Fruit fly (Drosophila melanogaster) whole organism, embryonic: Measurements from ENCODE around the gene Sap130.

Source experiments
- YL-1 ChIP-seq: fragments of 200-800 bp; sonication (Bioruptor generic); optimal IDR thresholded peaks from 3 replicates; lab custom pipeline; 2017; ENCODE audit warnings: missing biosample characterization, mild to moderate bottlenecking, missing genetic modification characterization
- knrl ChIP-seq: fragments of 200-800 bp; sonication (Bioruptor generic); IDR thresholded peaks from 3 replicates; pipeline ENCODE4 v1.3.6; 2022; ENCODE audit warnings: missing biosample characterization, missing genetic modification characterization; ENCODE audit not compliant: partially characterized antibody

- TF ChIP-seq YL-1 (GFP tag; lab: Kevin White, UChicago) (no peak), knrl (no peak)
Measured at dm6 chr3L:12837196-12837720, 31.6 kb downstream of the Sap130 start.
